Worm (Caenorhabditis elegans) whole organism, mixed stage, embryonic: ENCODE measurements around the gene T12A7.2.

Experiments
- M03D4.4 ChIP-seq: sonication (generic microtip); optimal IDR thresholded peaks from 2 replicates; lab custom pipeline; 2017; ENCODE audit warnings: mild to moderate bottlenecking, missing genetic modification characterization, missing compliant biosample characterization
- bed-3 ChIP-seq: fragments of 200-800 bp; sonication (Bioruptor generic); optimal IDR thresholded peaks from 3 replicates; lab custom pipeline; 2018; ENCODE audit warnings: mild to moderate bottlenecking, missing genetic modification characterization, moderate library complexity, missing compliant biosample characterization
- blmp-1 ChIP-seq: fragments of 150-350 bp; optimal IDR thresholded peaks from 2 replicates; lab custom pipeline; 2014; ENCODE audit warnings: missing biosample characterization, missing genetic modification characterization
- ceh-39 ChIP-seq: fragments of 150-350 bp; optimal IDR thresholded peaks from 2 replicates; lab custom pipeline; 2014; ENCODE audit warnings: missing biosample characterization, missing genetic modification characterization
- ceh-43 ChIP-seq: fragments of 200-800 bp; sonication (Bioruptor generic); optimal IDR thresholded peaks from 2 replicates; lab custom pipeline; 2018; ENCODE audit warnings: mild to moderate bottlenecking, missing genetic modification characterization, moderate library complexity, missing compliant biosample characterization
- ceh-83 ChIP-seq: fragments of 200-800 bp; sonication (Bioruptor generic); optimal IDR thresholded peaks from 2 replicates; lab custom pipeline; 2018; ENCODE audit warnings: mild to moderate bottlenecking, missing genetic modification characterization, missing compliant biosample characterization
- ces-1 ChIP-seq: fragments of 150-350 bp; optimal IDR thresholded peaks from 2 replicates; lab custom pipeline; 2014; ENCODE audit warnings: missing biosample characterization, missing genetic modification reagents, missing genetic modification characterization
- cnd-1 ChIP-seq: fragments of 200-800 bp; sonication (Bioruptor generic); optimal IDR thresholded peaks from 2 replicates; lab custom pipeline; 2018; ENCODE audit warnings: mild to moderate bottlenecking, missing genetic modification characterization, missing compliant biosample characterization
- drap-1 ChIP-seq: fragments of 200-800 bp; sonication (Bioruptor generic); optimal IDR thresholded peaks from 3 replicates; lab custom pipeline; 2018; ENCODE audit warnings: mild to moderate bottlenecking, missing genetic modification characterization, missing compliant biosample characterization
- elt-1 ChIP-seq: sonication (generic microtip); optimal IDR thresholded peaks from 2 replicates; lab custom pipeline; 2017; ENCODE audit warnings: missing genetic modification characterization, mild to moderate bottlenecking, missing compliant biosample characterization, antibody characterized with exemption, moderate library complexity, borderline replicate concordance; ENCODE audit not compliant: insufficient read depth
- elt-3 ChIP-seq: fragments of 150-350 bp; optimal IDR thresholded peaks from 2 replicates; lab custom pipeline; 2014; ENCODE audit warnings: missing biosample characterization, missing genetic modification characterization
- hlh-1 ChIP-seq: fragments of 150-350 bp; optimal IDR thresholded peaks from 2 replicates; lab custom pipeline; 2014; ENCODE audit warnings: missing biosample characterization, missing genetic modification reagents, missing genetic modification characterization
- lin-13 ChIP-seq: fragments of 150-350 bp; optimal IDR thresholded peaks from 2 replicates; lab custom pipeline; 2014; ENCODE audit warnings: missing biosample characterization, missing genetic modification characterization
- lin-32 ChIP-seq: fragments of 200-800 bp; sonication (Bioruptor generic); optimal IDR thresholded peaks from 2 replicates; lab custom pipeline; 2018; ENCODE audit warnings: mild to moderate bottlenecking, missing genetic modification characterization, missing compliant biosample characterization
- mab-5 ChIP-seq: fragments of 150-350 bp; optimal IDR thresholded peaks from 2 replicates; lab custom pipeline; 2014; ENCODE audit warnings: missing biosample characterization, missing genetic modification characterization
- mep-1 ChIP-seq: fragments of 150-350 bp; optimal IDR thresholded peaks from 2 replicates; lab custom pipeline; 2017; ENCODE audit warnings: missing biosample characterization, missing genetic modification reagents, missing genetic modification characterization, inconsistent platforms
- mls-2 ChIP-seq: sonication (generic microtip); optimal IDR thresholded peaks from 2 replicates; lab custom pipeline; 2016; ENCODE audit warnings: mild to moderate bottlenecking, missing genetic modification characterization, moderate library complexity, missing compliant biosample characterization
- nhr-2 ChIP-seq: fragments of 150-350 bp; optimal IDR thresholded peaks from 2 replicates; lab custom pipeline; 2014; ENCODE audit warnings: missing biosample characterization, missing genetic modification characterization
- nhr-237 ChIP-seq: fragments of 150-350 bp; optimal IDR thresholded peaks from 2 replicates; lab custom pipeline; 2014; ENCODE audit warnings: missing biosample characterization, missing genetic modification characterization
- nhr-28 ChIP-seq: fragments of 150-350 bp; optimal IDR thresholded peaks from 2 replicates; lab custom pipeline; 2014; ENCODE audit warnings: missing biosample characterization, missing genetic modification characterization
- nhr-76 ChIP-seq: sonication (generic microtip); optimal IDR thresholded peaks from 2 replicates; lab custom pipeline; 2017; ENCODE audit warnings: missing biosample characterization, missing genetic modification characterization
- pha-4 ChIP-seq: fragments of 150-350 bp; optimal IDR thresholded peaks from 2 replicates; lab custom pipeline; 2018; ENCODE audit warnings: missing biosample characterization, missing genetic modification reagents, missing genetic modification characterization
- sem-2 ChIP-seq: fragments of 200-800 bp; sonication (Bioruptor generic); optimal IDR thresholded peaks from 2 replicates; lab custom pipeline; 2018; ENCODE audit warnings: mild to moderate bottlenecking, missing genetic modification characterization, missing compliant biosample characterization
- snpc-4 ChIP-seq: fragments of 150-350 bp; optimal IDR thresholded peaks from 2 replicates; lab custom pipeline; 2014; ENCODE audit warnings: missing biosample characterization, missing genetic modification characterization
- tbx-8 ChIP-seq: fragments of 200-800 bp; sonication (Bioruptor generic); optimal IDR thresholded peaks from 2 replicates; lab custom pipeline; 2018; ENCODE audit warnings: mild to moderate bottlenecking, missing genetic modification characterization, moderate library complexity, missing compliant biosample characterization
- unc-120 ChIP-seq: sonication (generic microtip); optimal IDR thresholded peaks from 2 replicates; lab custom pipeline; 2017; ENCODE audit warnings: missing genetic modification characterization, missing compliant biosample characterization; ENCODE audit not compliant: poor library complexity, severe bottlenecking
- unc-39 ChIP-seq: fragments of 150-350 bp; optimal IDR thresholded peaks from 2 replicates; lab custom pipeline; 2014; ENCODE audit warnings: missing biosample characterization, missing genetic modification characterization
- unc-62 ChIP-seq: fragments of 150-350 bp; optimal IDR thresholded peaks from 2 replicates; lab custom pipeline; 2014; ENCODE audit warnings: missing biosample characterization, missing genetic modification reagents, missing genetic modification characterization
- zip-8 ChIP-seq: fragments of 150-350 bp; optimal IDR thresholded peaks from 2 replicates; lab custom pipeline; 2014; ENCODE audit warnings: missing biosample characterization, missing genetic modification characterization
- ztf-11 ChIP-seq: fragments of 150-350 bp; optimal IDR thresholded peaks from 2 replicates; lab custom pipeline; 2014; ENCODE audit warnings: missing biosample characterization, missing genetic modification characterization

The T12A7.2 gene

ce11 chrIV:11744287-11744686 is 16.6 kb downstream of the T12A7.2 start:
- TF ChIP-seq zip-8 (tag; lab: Kevin White, UChicago) (peak; percentile 4), drap-1 (GFP tag; lab: Kevin White, UChicago) (no peak)

ce11 chrIV:11743813-11744212 is 17.1 kb downstream of the T12A7.2 start:
- peak; percentile 23 for TF ChIP-seq ces-1
- TF ChIP-seq hlh-1 (tag; lab: Kevin White, UChicago), result peak; percentile 16
- TF ChIP-seq drap-1 (GFP tag; lab: Kevin White, UChicago), result no peak
- TF ChIP-seq unc-62 (GFP tag; lab: Kevin White, UChicago), result no peak
- TF ChIP-seq cnd-1, result peak; percentile 88
- TF ChIP-seq nhr-2 (tag; lab: Kevin White, UChicago), result peak; percentile 96
- TF ChIP-seq zip-8 (tag; lab: Kevin White, UChicago), result peak; percentile 50

ce11 chrIV:11742406-11742805 is 18.5 kb downstream of the T12A7.2 start, which contains the start of gene K01A6.5:
Gene K01A6.5 (plus strand): TSS chrIV:11742706.
- no peak for TF ChIP-seq unc-120

ce11 chrIV:11740204-11740603 is 20.7 kb downstream of the T12A7.2 start, which contains the start of gene K01A6.4:
Gene K01A6.4 (minus strand): TSS chrIV:11740304.
- TF ChIP-seq M03D4.4 (tag; lab: Kevin White, UChicago), result no peak
- no peak for TF ChIP-seq tbx-8
- TF ChIP-seq elt-1 (tag; lab: Kevin White, UChicago), result no peak
- no peak for TF ChIP-seq mep-1 (tag; lab: Kevin White, UChicago)
- TF ChIP-seq ceh-39 (tag; lab: Kevin White, UChicago), result no peak
- no peak for TF ChIP-seq zip-8 (tag; lab: Kevin White, UChicago)
- no peak for TF ChIP-seq mab-5 (tag; lab: Kevin White, UChicago)
- TF ChIP-seq drap-1 (GFP tag; lab: Kevin White, UChicago), result no peak
- TF ChIP-seq ceh-83 (GFP tag; lab: Kevin White, UChicago), result no peak
- TF ChIP-seq elt-3 (tag; lab: Kevin White, UChicago), result no peak
- no peak for TF ChIP-seq unc-120
- TF ChIP-seq ztf-11 (tag; lab: Kevin White, UChicago), result no peak
- no peak for TF ChIP-seq unc-39 (tag; lab: Kevin White, UChicago)
- no peak for TF ChIP-seq lin-32 (GFP tag; lab: Kevin White, UChicago)
- no peak for TF ChIP-seq sem-2
- no peak for TF ChIP-seq ces-1
- no peak for TF ChIP-seq mls-2 (tag; lab: Kevin White, UChicago)
- TF ChIP-seq, all 35 proteins: peak for 0

ce11 chrIV:11738092-11738617 is 22.8 kb downstream of the T12A7.2 start, which contains the start of gene K01A6.7:
Gene K01A6.7 (minus strand): TSS chrIV:11738567.
- TF ChIP-seq blmp-1 (tag; lab: Kevin White, UChicago), result no peak
- no peak for TF ChIP-seq unc-62 (GFP tag; lab: Kevin White, UChicago)
- no peak for TF ChIP-seq nhr-28 (tag; lab: Kevin White, UChicago)
- no peak for TF ChIP-seq pha-4 (tag; lab: Kevin White, UChicago)
- TF ChIP-seq hlh-1 (tag; lab: Kevin White, UChicago), result no peak
- no peak for TF ChIP-seq nhr-237 (tag; lab: Kevin White, UChicago)
- no peak for TF ChIP-seq ceh-43
- TF ChIP-seq M03D4.4 (tag; lab: Kevin White, UChicago), result no peak
- no peak for TF ChIP-seq ces-1
- no peak for TF ChIP-seq elt-3 (tag; lab: Kevin White, UChicago)
- TF ChIP-seq unc-120, result no peak
- TF ChIP-seq zip-8 (tag; lab: Kevin White, UChicago), result no peak
- TF ChIP-seq lin-13 (tag; lab: Kevin White, UChicago), result no peak
- no peak for TF ChIP-seq mab-5 (tag; lab: Kevin White, UChicago)
- TF ChIP-seq nhr-76 (tag; lab: Kevin White, UChicago), result no peak
- no peak for TF ChIP-seq drap-1 (GFP tag; lab: Kevin White, UChicago)
- TF ChIP-seq mls-2 (tag; lab: Kevin White, UChicago), result no peak
- TF ChIP-seq mep-1 (tag; lab: Kevin White, UChicago), result no peak

ce11 chrIV:11737269-11737668 is 23.6 kb downstream of the T12A7.2 start, which contains the start of gene K01A6.8:
Gene K01A6.8 (minus strand): TSS chrIV:11737369.
- no peak for TF ChIP-seq ces-1
- no peak for TF ChIP-seq M03D4.4 (tag; lab: Kevin White, UChicago)
- no peak for TF ChIP-seq elt-1 (tag; lab: Kevin White, UChicago)
- TF ChIP-seq unc-120, result no peak
- no peak for TF ChIP-seq nhr-237 (tag; lab: Kevin White, UChicago)
- no peak for TF ChIP-seq sem-2
- no peak for TF ChIP-seq drap-1 (GFP tag; lab: Kevin White, UChicago)
- TF ChIP-seq ceh-83 (GFP tag; lab: Kevin White, UChicago), result no peak
- no peak for TF ChIP-seq snpc-4 (tag; lab: Kevin White, UChicago)
- TF ChIP-seq bed-3 (GFP tag; lab: Kevin White, UChicago), result no peak
- TF ChIP-seq zip-8 (tag; lab: Kevin White, UChicago), result no peak
- no peak for TF ChIP-seq lin-13 (tag; lab: Kevin White, UChicago)
- TF ChIP-seq, all 35 proteins: peak for 0
